Worm (Caenorhabditis elegans) whole organism, mixed stage, embryonic: ENCODE data around the gene sgn-1.

Experiments used
- M03D4.4 ChIP-seq: sonication (generic microtip); optimal IDR thresholded peaks from 2 replicates; lab custom pipeline; 2017; ENCODE audit warnings: mild to moderate bottlenecking, missing genetic modification characterization, missing compliant biosample characterization
- bed-3 ChIP-seq: fragments of 200-800 bp; sonication (Bioruptor generic); optimal IDR thresholded peaks from 3 replicates; lab custom pipeline; 2018; ENCODE audit warnings: mild to moderate bottlenecking, missing genetic modification characterization, moderate library complexity, missing compliant biosample characterization
- ceh-39 ChIP-seq: fragments of 150-350 bp; optimal IDR thresholded peaks from 2 replicates; lab custom pipeline; 2014; ENCODE audit warnings: missing biosample characterization, missing genetic modification characterization
- ceh-83 ChIP-seq: fragments of 200-800 bp; sonication (Bioruptor generic); optimal IDR thresholded peaks from 2 replicates; lab custom pipeline; 2018; ENCODE audit warnings: mild to moderate bottlenecking, missing genetic modification characterization, missing compliant biosample characterization
- ces-1 ChIP-seq: fragments of 150-350 bp; optimal IDR thresholded peaks from 2 replicates; lab custom pipeline; 2014; ENCODE audit warnings: missing biosample characterization, missing genetic modification reagents, missing genetic modification characterization
- cnd-1 ChIP-seq: fragments of 200-800 bp; sonication (Bioruptor generic); optimal IDR thresholded peaks from 2 replicates; lab custom pipeline; 2018; ENCODE audit warnings: mild to moderate bottlenecking, missing genetic modification characterization, missing compliant biosample characterization
- drap-1 ChIP-seq: fragments of 200-800 bp; sonication (Bioruptor generic); optimal IDR thresholded peaks from 3 replicates; lab custom pipeline; 2018; ENCODE audit warnings: mild to moderate bottlenecking, missing genetic modification characterization, missing compliant biosample characterization
- elt-1 ChIP-seq: sonication (generic microtip); optimal IDR thresholded peaks from 2 replicates; lab custom pipeline; 2017; ENCODE audit warnings: missing genetic modification characterization, mild to moderate bottlenecking, missing compliant biosample characterization, antibody characterized with exemption, moderate library complexity, borderline replicate concordance; ENCODE audit not compliant: insufficient read depth
- elt-3 ChIP-seq: fragments of 150-350 bp; optimal IDR thresholded peaks from 2 replicates; lab custom pipeline; 2014; ENCODE audit warnings: missing biosample characterization, missing genetic modification characterization
- flh-1 ChIP-seq: fragments of 200-800 bp; sonication (Bioruptor generic); optimal IDR thresholded peaks from 2 replicates; lab custom pipeline; 2018; ENCODE audit warnings: mild to moderate bottlenecking, missing genetic modification characterization, moderate library complexity, missing compliant biosample characterization
- ham-2 ChIP-seq: fragments of 200-800 bp; sonication (Bioruptor generic); optimal IDR thresholded peaks from 2 replicates; lab custom pipeline; 2018; ENCODE audit warnings: mild to moderate bottlenecking, missing genetic modification characterization, missing compliant biosample characterization
- hlh-1 ChIP-seq: fragments of 150-350 bp; optimal IDR thresholded peaks from 2 replicates; lab custom pipeline; 2014; ENCODE audit warnings: missing biosample characterization, missing genetic modification reagents, missing genetic modification characterization
- lin-13 ChIP-seq: fragments of 150-350 bp; optimal IDR thresholded peaks from 2 replicates; lab custom pipeline; 2014; ENCODE audit warnings: missing biosample characterization, missing genetic modification characterization
- lin-32 ChIP-seq: fragments of 200-800 bp; sonication (Bioruptor generic); optimal IDR thresholded peaks from 2 replicates; lab custom pipeline; 2018; ENCODE audit warnings: mild to moderate bottlenecking, missing genetic modification characterization, missing compliant biosample characterization
- lsy-2 ChIP-seq: fragments of 150-350 bp; optimal IDR thresholded peaks from 2 replicates; lab custom pipeline; 2014; ENCODE audit warnings: missing biosample characterization, missing genetic modification characterization
- mab-5 ChIP-seq: fragments of 150-350 bp; optimal IDR thresholded peaks from 2 replicates; lab custom pipeline; 2014; ENCODE audit warnings: missing biosample characterization, missing genetic modification characterization
- mep-1 ChIP-seq: fragments of 150-350 bp; optimal IDR thresholded peaks from 2 replicates; lab custom pipeline; 2017; ENCODE audit warnings: missing biosample characterization, missing genetic modification reagents, missing genetic modification characterization, inconsistent platforms
- mls-2 ChIP-seq: sonication (generic microtip); optimal IDR thresholded peaks from 2 replicates; lab custom pipeline; 2016; ENCODE audit warnings: mild to moderate bottlenecking, missing genetic modification characterization, moderate library complexity, missing compliant biosample characterization
- nhr-12 ChIP-seq: fragments of 150-350 bp; optimal IDR thresholded peaks from 2 replicates; lab custom pipeline; 2014; ENCODE audit warnings: missing biosample characterization, missing genetic modification characterization
- nhr-2 ChIP-seq: fragments of 150-350 bp; optimal IDR thresholded peaks from 2 replicates; lab custom pipeline; 2014; ENCODE audit warnings: missing biosample characterization, missing genetic modification characterization
- nhr-237 ChIP-seq: fragments of 150-350 bp; optimal IDR thresholded peaks from 2 replicates; lab custom pipeline; 2014; ENCODE audit warnings: missing biosample characterization, missing genetic modification characterization
- pha-4 ChIP-seq: fragments of 150-350 bp; optimal IDR thresholded peaks from 2 replicates; lab custom pipeline; 2018; ENCODE audit warnings: missing biosample characterization, missing genetic modification reagents, missing genetic modification characterization
- sem-2 ChIP-seq: fragments of 200-800 bp; sonication (Bioruptor generic); optimal IDR thresholded peaks from 2 replicates; lab custom pipeline; 2018; ENCODE audit warnings: mild to moderate bottlenecking, missing genetic modification characterization, missing compliant biosample characterization
- snpc-4 ChIP-seq: fragments of 150-350 bp; optimal IDR thresholded peaks from 2 replicates; lab custom pipeline; 2014; ENCODE audit warnings: missing biosample characterization, missing genetic modification characterization
- sptf-1 ChIP-seq: sonication (generic microtip); optimal IDR thresholded peaks from 2 replicates; lab custom pipeline; 2017; ENCODE audit warnings: mild to moderate bottlenecking, missing genetic modification characterization, moderate library complexity, missing compliant biosample characterization
- tbx-8 ChIP-seq: fragments of 200-800 bp; sonication (Bioruptor generic); optimal IDR thresholded peaks from 2 replicates; lab custom pipeline; 2018; ENCODE audit warnings: mild to moderate bottlenecking, missing genetic modification characterization, moderate library complexity, missing compliant biosample characterization
- unc-120 ChIP-seq: sonication (generic microtip); optimal IDR thresholded peaks from 2 replicates; lab custom pipeline; 2017; ENCODE audit warnings: missing genetic modification characterization, missing compliant biosample characterization; ENCODE audit not compliant: poor library complexity, severe bottlenecking
- unc-39 ChIP-seq: fragments of 150-350 bp; optimal IDR thresholded peaks from 2 replicates; lab custom pipeline; 2014; ENCODE audit warnings: missing biosample characterization, missing genetic modification characterization
- unc-62 ChIP-seq: fragments of 150-350 bp; optimal IDR thresholded peaks from 2 replicates; lab custom pipeline; 2014; ENCODE audit warnings: missing biosample characterization, missing genetic modification reagents, missing genetic modification characterization
- zip-8 ChIP-seq: fragments of 150-350 bp; optimal IDR thresholded peaks from 2 replicates; lab custom pipeline; 2014; ENCODE audit warnings: missing biosample characterization, missing genetic modification characterization

sgn-1 gene

ce11 chrII:8783451-8783967 lies at the start of gene sgn-1:
sgn-1 (minus strand) TSS chrII:8783670.
- TF ChIP-seq unc-62 (peak; percentile 96), flh-1 (GFP tag; lab: Kevin White, UChicago) (no peak), ham-2 (no peak), unc-120 (tag; lab: Kevin White, UChicago) (peak; percentile 64), hlh-1 (tag; lab: Kevin White, UChicago) (peak; percentile 71), ces-1 (no peak)

DNA sequence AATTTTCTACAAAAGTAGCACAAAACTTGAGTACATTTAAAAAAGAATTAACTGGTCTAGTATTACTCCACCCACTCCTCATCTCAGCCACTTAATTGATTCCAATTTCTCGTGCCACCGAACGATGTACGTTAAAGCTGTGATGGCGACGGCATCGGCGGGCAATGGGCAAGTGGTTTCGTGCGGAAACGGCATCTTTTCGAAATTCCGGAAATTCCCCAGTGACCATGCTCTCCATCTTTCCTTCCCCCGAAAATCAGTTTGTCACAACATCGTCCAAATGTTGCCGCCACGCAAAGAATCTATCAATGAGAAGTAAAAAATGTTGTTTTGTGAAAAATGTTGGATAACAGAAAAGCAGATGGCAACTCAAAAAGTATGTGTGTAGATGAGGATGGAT lies 49.5 kb upstream of the sgn-1 start:
- TF ChIP-seq mab-5 (tag; lab: Kevin White, UChicago): no peak
- no peak for TF ChIP-seq unc-39 (tag; lab: Kevin White, UChicago)
- no peak for TF ChIP-seq mep-1
- TF ChIP-seq ceh-83 (GFP tag; lab: Kevin White, UChicago): no peak
- TF ChIP-seq nhr-2 (tag; lab: Kevin White, UChicago): no peak
- TF ChIP-seq sptf-1 (tag; lab: Kevin White, UChicago): no peak
- TF ChIP-seq nhr-12 (tag; lab: Kevin White, UChicago): no peak
- no peak for TF ChIP-seq tbx-8 (GFP tag; lab: Kevin White, UChicago)
- TF ChIP-seq hlh-1 (tag; lab: Kevin White, UChicago): no peak
- no peak for TF ChIP-seq nhr-237 (tag; lab: Kevin White, UChicago)
- no peak for TF ChIP-seq zip-8 (tag; lab: Kevin White, UChicago)
- no peak for TF ChIP-seq ceh-39 (tag; lab: Kevin White, UChicago)
- TF ChIP-seq cnd-1 (tag; lab: Kevin White, UChicago): no peak
- TF ChIP-seq lin-13 (tag; lab: Kevin White, UChicago): no peak
- no peak for TF ChIP-seq M03D4.4
- TF ChIP-seq lsy-2 (tag; lab: Kevin White, UChicago): no peak
- no peak for TF ChIP-seq unc-120 (tag; lab: Kevin White, UChicago)

DNA sequence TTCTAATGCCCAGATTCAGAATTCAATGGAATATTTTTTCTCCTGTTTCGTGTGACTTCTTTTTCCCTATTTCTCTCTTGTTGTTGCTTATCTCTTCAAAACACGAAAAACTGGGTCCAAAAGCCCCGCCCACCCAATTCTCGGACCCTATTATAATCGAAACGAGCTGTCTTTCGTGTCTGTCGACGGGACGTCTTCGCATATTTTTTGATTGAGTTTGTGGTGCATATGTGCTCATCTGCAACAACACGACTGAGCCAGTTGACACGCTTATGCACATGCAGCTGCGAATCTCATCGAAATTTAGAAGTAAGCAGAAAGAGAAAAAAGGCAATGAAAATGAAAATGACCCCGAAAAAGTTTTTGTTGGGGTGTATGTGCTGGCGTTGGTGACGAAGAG lies 47.4 kb upstream of the sgn-1 start:
- peak; percentile 65 for TF ChIP-seq ces-1
- TF ChIP-seq bed-3 (GFP tag; lab: Kevin White, UChicago): no peak

ce11 chrII:8829189-8829588 lies 45.7 kb upstream of the sgn-1 start, which contains the start of gene F46C5.2:
F46C5.2 (minus strand) TSS chrII:8829289.
- TF ChIP-seq sptf-1 (tag; lab: Kevin White, UChicago): no peak
- no peak for TF ChIP-seq nhr-12 (tag; lab: Kevin White, UChicago)
- TF ChIP-seq lin-32 (GFP tag; lab: Kevin White, UChicago): no peak
- TF ChIP-seq elt-3 (tag; lab: Kevin White, UChicago): no peak
- TF ChIP-seq M03D4.4: no peak
- no peak for TF ChIP-seq sem-2
- TF ChIP-seq unc-62: no peak
- no peak for TF ChIP-seq drap-1 (GFP tag; lab: Kevin White, UChicago)
- TF ChIP-seq bed-3 (GFP tag; lab: Kevin White, UChicago): no peak
- no peak for TF ChIP-seq snpc-4 (tag; lab: Kevin White, UChicago)
- no peak for TF ChIP-seq hlh-1 (tag; lab: Kevin White, UChicago)
- TF ChIP-seq mep-1: no peak
- TF ChIP-seq elt-1 (tag; lab: Kevin White, UChicago): no peak

DNA sequence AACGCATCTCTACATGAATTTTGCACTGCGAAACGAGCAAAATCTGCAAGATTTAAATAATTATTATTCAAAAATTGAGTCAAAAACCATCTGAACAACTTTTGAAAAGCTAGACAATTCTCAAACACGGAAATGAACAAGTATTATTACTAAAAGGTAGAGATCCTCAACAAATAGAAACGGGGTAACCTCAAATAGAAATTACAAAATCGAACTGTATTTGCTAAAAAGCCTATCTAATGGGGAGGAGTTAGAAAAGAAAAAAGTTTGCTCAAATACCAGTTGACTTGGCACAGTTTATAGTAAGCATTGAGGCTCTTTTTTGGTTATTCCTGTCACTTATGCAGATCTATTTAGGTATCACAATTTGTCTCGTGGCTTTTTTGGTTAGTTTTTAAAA lies 42.3 kb upstream of the sgn-1 start, which contains the start of gene nas-25:
nas-25 (plus strand) TSS at position 301 of the 400 bp plus-strand sequence.
- TF ChIP-seq nhr-2 (tag; lab: Kevin White, UChicago) (no peak), pha-4 (tag; lab: Kevin White, UChicago) (no peak), elt-3 (tag; lab: Kevin White, UChicago) (no peak), mls-2 (tag; lab: Kevin White, UChicago) (no peak), mep-1 (no peak), snpc-4 (tag; lab: Kevin White, UChicago) (no peak), lin-32 (GFP tag; lab: Kevin White, UChicago) (no peak), unc-62 (no peak), ceh-39 (tag; lab: Kevin White, UChicago) (no peak)
